Worm (Caenorhabditis elegans): Measurements from ENCODE around the gene F54F12.2.
A peak's percentile ranks its signal among the peaks of the same experiment; 100 is the strongest.

Gene F54F12.2

DNA sequence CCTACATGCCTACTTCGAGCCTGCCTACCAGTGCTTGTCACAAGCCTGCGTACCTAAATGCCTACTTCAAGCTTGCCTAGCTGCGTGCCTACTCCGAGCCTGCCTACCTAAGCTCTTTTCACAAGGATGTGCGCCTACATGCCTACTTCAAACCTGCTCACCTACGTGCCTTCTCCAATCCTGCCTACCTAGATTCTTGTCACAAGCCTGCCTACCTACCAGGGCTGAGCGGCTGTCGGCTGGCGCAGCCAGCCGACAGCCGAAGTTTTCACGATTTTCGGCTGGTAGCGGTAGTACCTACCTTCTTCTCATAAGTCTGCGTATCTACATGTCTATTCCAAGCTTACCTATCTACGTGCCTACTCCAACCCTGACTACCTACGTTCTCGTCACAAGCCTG lies 21.9 kb downstream of the F54F12.2 start:
- TF ChIP-seq zag-1 (tag; optimal IDR thresholded peaks at IDR 0.05) = no peak
- no peak for TF ChIP-seq ceh-16 (tag; optimal IDR thresholded peaks at IDR 0.05)
- no peak for TF ChIP-seq pha-4 (tag; optimal IDR thresholded peaks at IDR 0.05)
- no peak for TF ChIP-seq R02D3.7 (tag; optimal IDR thresholded peaks at IDR 0.05)
- TF ChIP-seq jun-1 (tag; optimal IDR thresholded peaks at IDR 0.05) = no peak
- no peak for TF ChIP-seq nhr-23 (tag; optimal IDR thresholded peaks at IDR 0.05)
- TF ChIP-seq nhr-76 (tag; optimal IDR thresholded peaks at IDR 0.05) = no peak
- no peak for TF ChIP-seq unc-62 (GFP tag; optimal IDR thresholded peaks at IDR 0.05)

DNA sequence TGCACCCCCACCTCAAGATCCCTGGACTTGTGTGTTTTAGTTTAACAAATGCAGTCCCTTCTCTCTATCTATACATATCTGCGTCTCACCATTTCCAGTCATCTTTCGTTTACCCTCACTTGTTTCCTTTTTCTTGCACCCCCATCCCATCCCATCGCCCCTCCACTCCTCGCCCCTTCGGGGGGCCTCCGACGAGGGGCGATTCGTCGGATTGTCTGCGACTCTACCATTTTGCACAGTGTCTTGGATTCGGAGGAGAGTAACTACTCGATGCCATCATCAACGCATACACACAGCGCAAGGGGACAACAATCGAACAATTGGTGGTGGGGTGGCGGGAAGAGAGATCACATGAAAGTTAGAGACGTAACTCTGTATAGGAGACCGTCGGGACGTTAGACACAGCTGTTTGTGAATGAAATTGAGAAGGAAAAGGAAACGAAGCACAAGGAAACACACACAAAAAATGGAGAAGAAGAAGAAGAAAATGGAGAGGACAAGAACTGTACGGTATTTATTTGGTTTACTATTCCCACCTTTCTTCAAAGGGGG lies 22.7 kb downstream of the F54F12.2 start:
- TF ChIP-seq nhr-28 (tag; optimal IDR thresholded peaks at IDR 0.05) = no peak
- no peak for TF ChIP-seq ztf-11 (tag; optimal IDR thresholded peaks at IDR 0.05)
- TF ChIP-seq elt-3 (tag; optimal IDR thresholded peaks at IDR 0.05) = no peak
- TF ChIP-seq nhr-25 (tag; optimal IDR thresholded peaks at IDR 0.05) = peak; percentile 90
- peak; percentile 41 for TF ChIP-seq pqm-1 (tag; optimal IDR thresholded peaks at IDR 0.05)
- TF ChIP-seq egl-27 (tag; optimal IDR thresholded peaks at IDR 0.05) = peak; percentile 89
- peak; percentile 65 for TF ChIP-seq snpc-4 (tag; optimal IDR thresholded peaks at IDR 0.05)
- TF ChIP-seq ZK546.5 (tag; optimal IDR thresholded peaks at IDR 0.05) = no peak
- TF ChIP-seq fkh-10 (GFP tag; optimal IDR thresholded peaks at IDR 0.05) = peak; percentile 98
- peak; percentile 35 for TF ChIP-seq aly-2 (tag; optimal IDR thresholded peaks at IDR 0.05)
- peak; percentile 97 for TF ChIP-seq nfya-1 (tag; optimal IDR thresholded peaks at IDR 0.05; ENCODE audit: insufficient read depth)
- peak; percentile 49 for TF ChIP-seq unc-39 (tag; optimal IDR thresholded peaks at IDR 0.05)
- TF ChIP-seq ceh-9 (tag; optimal IDR thresholded peaks at IDR 0.05) = no peak
- peak; percentile 38 for TF ChIP-seq zag-1 (tag; optimal IDR thresholded peaks at IDR 0.05)
- TF ChIP-seq ceh-82 (tag; optimal IDR thresholded peaks at IDR 0.05) = peak; percentile 55
- peak; percentile 6 for TF ChIP-seq sea-2 (GFP tag; optimal IDR thresholded peaks at IDR 0.05)
- peak; percentile 37 for TF ChIP-seq fos-1 (tag; optimal IDR thresholded peaks at IDR 0.05)
- TF ChIP-seq elt-1 (tag; optimal IDR thresholded peaks at IDR 0.05) = peak; percentile 84
- peak; percentile 60 to 64 for TF ChIP-seq eor-1 (tag; optimal IDR thresholded peaks at IDR 0.05)
- TF ChIP-seq lin-39 (tag; optimal IDR thresholded peaks at IDR 0.05) = peak; percentile 97
- TF ChIP-seq ceh-28 (tag; optimal IDR thresholded peaks at IDR 0.05) = peak; percentile 84
- TF ChIP-seq mdl-1 (tag; optimal IDR thresholded peaks at IDR 0.05) = peak; percentile 61
- TF ChIP-seq unc-62 (GFP tag; optimal IDR thresholded peaks at IDR 0.05) = peak; percentile 87
- TF ChIP-seq elt-2 (tag; optimal IDR thresholded peaks at IDR 0.05) = peak; percentile 56
- peak; percentile 85 for TF ChIP-seq fkh-2 (tag; optimal IDR thresholded peaks at IDR 0.05)
- TF ChIP-seq mml-1 (tag; optimal IDR thresholded peaks at IDR 0.05) = no peak
- TF ChIP-seq jun-1 (tag; optimal IDR thresholded peaks at IDR 0.05) = peak; percentile 94
- peak; percentile 82 for TF ChIP-seq lsy-12 (tag; optimal IDR thresholded peaks at IDR 0.05)
- peak; percentile 75 for TF ChIP-seq ztf-4 (tag; optimal IDR thresholded peaks at IDR 0.05)
- TF ChIP-seq R02D3.7 (tag; optimal IDR thresholded peaks at IDR 0.05) = peak; percentile 80
- TF ChIP-seq ceh-16 (tag; optimal IDR thresholded peaks at IDR 0.05) = no peak
- TF ChIP-seq ama-1 (optimal IDR thresholded peaks at IDR 0.05) = peak; percentile 64
- TF ChIP-seq nhr-12 (tag; optimal IDR thresholded peaks at IDR 0.05) = no peak
- TF ChIP-seq skn-1 (tag; optimal IDR thresholded peaks at IDR 0.05) = peak; percentile 78
- TF ChIP-seq hmg-11 (tag; optimal IDR thresholded peaks at IDR 0.05) = peak; percentile 99
- TF ChIP-seq daf-12 (tag; optimal IDR thresholded peaks at IDR 0.05) = no peak
- TF ChIP-seq pha-4 (tag; optimal IDR thresholded peaks at IDR 0.05) = peak; percentile 97
- TF ChIP-seq nhr-77 (tag; optimal IDR thresholded peaks at IDR 0.05) = peak; percentile 19
- peak; percentile 66 for TF ChIP-seq lin-15B (tag; optimal IDR thresholded peaks at IDR 0.05)
- peak; percentile 97 for TF ChIP-seq egl-5 (tag; optimal IDR thresholded peaks at IDR 0.05)
- TF ChIP-seq nhr-237 (tag; optimal IDR thresholded peaks at IDR 0.05) = no peak
- peak; percentile 83 for TF ChIP-seq tbx-2 (tag; optimal IDR thresholded peaks at IDR 0.05)
- no peak for TF ChIP-seq nhr-67 (tag; optimal IDR thresholded peaks at IDR 0.05)
- TF ChIP-seq nhr-43 (tag; optimal IDR thresholded peaks at IDR 0.05; ENCODE audit: poor library complexity, severe bottlenecking) = peak; percentile 49
- TF ChIP-seq nhr-76 (tag; optimal IDR thresholded peaks at IDR 0.05) = no peak
- peak; percentile 83 for TF ChIP-seq nhr-23 (tag; optimal IDR thresholded peaks at IDR 0.05)
- peak; percentile 77 for TF ChIP-seq nhr-11 (tag; optimal IDR thresholded peaks at IDR 0.05)

All from whole organism, L3 larva.